Worm (Caenorhabditis elegans) whole organism, late embryonic: Measurements from ENCODE around the gene dct-17.

ENCODE experiments used
- C08G9.2 ChIP-seq: sonication (generic microtip); optimal IDR thresholded peaks from 2 replicates; lab custom pipeline; 2016; ENCODE audit warnings: mild to moderate bottlenecking, missing genetic modification characterization, moderate library complexity, missing compliant biosample characterization
- C38D4.7 ChIP-seq: fragments of 200-800 bp; sonication (Bioruptor generic); optimal IDR thresholded peaks from 2 replicates; lab custom pipeline; 2018; ENCODE audit warnings: mild to moderate bottlenecking, missing genetic modification characterization, moderate library complexity, missing compliant biosample characterization
- K02D7.2 ChIP-seq: sonication (generic microtip); optimal IDR thresholded peaks from 2 replicates; lab custom pipeline; 2017; ENCODE audit warnings: mild to moderate bottlenecking, missing genetic modification characterization, missing compliant biosample characterization
- K09A11.1 ChIP-seq: sonication (generic microtip); optimal IDR thresholded peaks from 2 replicates; lab custom pipeline; 2017; ENCODE audit warnings: antibody characterized with exemption, mild to moderate bottlenecking, missing genetic modification characterization, missing compliant biosample characterization; ENCODE audit not compliant: insufficient read depth
- ahr-1 ChIP-seq: sonication (generic microtip); optimal IDR thresholded peaks from 2 replicates; lab custom pipeline; 2016; ENCODE audit warnings: missing genetic modification characterization, missing compliant biosample characterization
- ceh-14 ChIP-seq: sonication (generic microtip); optimal IDR thresholded peaks from 2 replicates; lab custom pipeline; 2016; ENCODE audit warnings: missing genotype, missing genetic modification characterization, missing compliant biosample characterization
- ceh-19 ChIP-seq: fragments of 200-800 bp; sonication (Bioruptor generic); optimal IDR thresholded peaks from 2 replicates; lab custom pipeline; 2018; ENCODE audit warnings: mild to moderate bottlenecking, missing genetic modification characterization, missing compliant biosample characterization
- ceh-22 ChIP-seq: sonication (generic microtip); optimal IDR thresholded peaks from 2 replicates; lab custom pipeline; 2017; ENCODE audit warnings: missing biosample characterization, missing genetic modification characterization
- ceh-24 ChIP-seq: sonication (generic microtip); optimal IDR thresholded peaks from 2 replicates; lab custom pipeline; 2016; ENCODE audit warnings: mild to moderate bottlenecking, missing genetic modification characterization, missing compliant biosample characterization
- ceh-31 ChIP-seq: sonication (generic microtip); optimal IDR thresholded peaks from 2 replicates; lab custom pipeline; 2016; ENCODE audit warnings: missing genetic modification characterization, missing compliant biosample characterization
- ceh-34 ChIP-seq: sonication (generic microtip); optimal IDR thresholded peaks from 2 replicates; lab custom pipeline; 2016; ENCODE audit warnings: mild to moderate bottlenecking, missing genetic modification characterization, missing compliant biosample characterization
- ceh-48 ChIP-seq: sonication (generic microtip); optimal IDR thresholded peaks from 2 replicates; lab custom pipeline; 2016; ENCODE audit warnings: missing genetic modification characterization, inconsistent platforms, missing compliant biosample characterization
- ceh-6 ChIP-seq: fragments of 200-800 bp; sonication (Bioruptor generic); optimal IDR thresholded peaks from 2 replicates; lab custom pipeline; 2018; ENCODE audit warnings: mild to moderate bottlenecking, missing genetic modification characterization, missing compliant biosample characterization
- dmd-4 ChIP-seq: sonication (generic microtip); optimal IDR thresholded peaks from 2 replicates; lab custom pipeline; 2016; ENCODE audit warnings: borderline replicate concordance, missing genetic modification characterization, missing compliant biosample characterization
- elt-2 ChIP-seq: sonication (generic microtip); optimal IDR thresholded peaks from 2 replicates; lab custom pipeline; 2016; ENCODE audit warnings: missing genetic modification reagents, missing genetic modification characterization, missing compliant biosample characterization
- elt-4 ChIP-seq: sonication (generic microtip); optimal IDR thresholded peaks from 2 replicates; lab custom pipeline; 2016; ENCODE audit warnings: missing genetic modification characterization, missing compliant biosample characterization
- eyg-1 ChIP-seq: sonication (generic microtip); optimal IDR thresholded peaks from 2 replicates; lab custom pipeline; 2016; ENCODE audit warnings: missing genotype, missing genetic modification characterization, missing compliant biosample characterization
- fax-1 ChIP-seq: sonication (generic microtip); optimal IDR thresholded peaks from 2 replicates; lab custom pipeline; 2016; ENCODE audit warnings: missing genotype, missing genetic modification characterization, missing compliant biosample characterization
- fkh-6 ChIP-seq: sonication (generic microtip); optimal IDR thresholded peaks from 2 replicates; lab custom pipeline; 2016; ENCODE audit warnings: missing genetic modification characterization, missing compliant biosample characterization
- hlh-13 ChIP-seq: fragments of 200-800 bp; sonication (Bioruptor generic); optimal IDR thresholded peaks from 2 replicates; lab custom pipeline; 2018; ENCODE audit warnings: mild to moderate bottlenecking, missing genetic modification characterization, missing compliant biosample characterization
- hlh-30 ChIP-seq: sonication (generic microtip); optimal IDR thresholded peaks from 2 replicates; lab custom pipeline; 2017; ENCODE audit warnings: antibody characterized with exemption, missing genetic modification characterization, missing compliant biosample characterization; ENCODE audit not compliant: insufficient read depth
- hlh-6 ChIP-seq: sonication (generic microtip); optimal IDR thresholded peaks from 2 replicates; lab custom pipeline; 2016; ENCODE audit warnings: missing genotype, missing genetic modification characterization, missing compliant biosample characterization
- lim-6 ChIP-seq: sonication (generic microtip); optimal IDR thresholded peaks from 2 replicates; lab custom pipeline; 2016; ENCODE audit warnings: missing genetic modification characterization, missing compliant biosample characterization
- madf-2 ChIP-seq: sonication (generic microtip); optimal IDR thresholded peaks from 2 replicates; lab custom pipeline; 2017; ENCODE audit warnings: missing genetic modification characterization, missing compliant biosample characterization
- mec-3 ChIP-seq: sonication (generic microtip); optimal IDR thresholded peaks from 2 replicates; lab custom pipeline; 2016; ENCODE audit warnings: borderline replicate concordance, missing genetic modification characterization, missing compliant biosample characterization
- nfya-1 ChIP-seq: sonication (generic microtip); optimal IDR thresholded peaks from 2 replicates; lab custom pipeline; 2017; ENCODE audit warnings: missing genetic modification characterization, mild to moderate bottlenecking, missing compliant biosample characterization, antibody characterized with exemption, moderate library complexity
- nhr-11 ChIP-seq: fragments of 150-350 bp; optimal IDR thresholded peaks from 2 replicates; lab custom pipeline; 2014; ENCODE audit warnings: missing biosample characterization, missing genetic modification characterization
- nhr-232 ChIP-seq: sonication (generic microtip); optimal IDR thresholded peaks from 2 replicates; lab custom pipeline; 2016; ENCODE audit warnings: missing genetic modification characterization, missing compliant biosample characterization
- npax-4 ChIP-seq: sonication (generic microtip); optimal IDR thresholded peaks from 2 replicates; lab custom pipeline; 2016; ENCODE audit warnings: missing genetic modification characterization, missing compliant biosample characterization
- pha-2 ChIP-seq: sonication (generic microtip); optimal IDR thresholded peaks from 2 replicates; lab custom pipeline; 2017; ENCODE audit warnings: mild to moderate bottlenecking, missing genetic modification characterization, missing compliant biosample characterization
- pros-1 ChIP-seq: fragments of 150-350 bp; optimal IDR thresholded peaks from 2 replicates; lab custom pipeline; 2014; ENCODE audit warnings: missing biosample characterization, missing genetic modification reagents, missing genetic modification characterization
- sox-2 ChIP-seq: fragments of 200-800 bp; sonication (Bioruptor generic); IDR thresholded peaks from 2 replicates; pipeline ENCODE4 v1.3.6; 2022; ENCODE audit warnings: missing genetic modification reagents, missing genetic modification characterization, missing compliant biosample characterization
- unc-42 ChIP-seq: sonication (generic microtip); optimal IDR thresholded peaks from 2 replicates; lab custom pipeline; 2016; ENCODE audit warnings: missing genotype, missing genetic modification characterization, missing compliant biosample characterization
- unc-55 ChIP-seq: sonication (generic microtip); optimal IDR thresholded peaks from 2 replicates; lab custom pipeline; 2017; ENCODE audit warnings: missing biosample characterization, missing genetic modification reagents, missing genetic modification characterization
- zip-5 ChIP-seq: sonication (generic microtip); optimal IDR thresholded peaks from 2 replicates; lab custom pipeline; 2016; ENCODE audit warnings: missing genetic modification characterization, missing compliant biosample characterization
- ztf-16 ChIP-seq: sonication (generic microtip); optimal IDR thresholded peaks from 2 replicates; lab custom pipeline; 2017; ENCODE audit warnings: missing genetic modification characterization, missing compliant biosample characterization

dct-17 gene

ce11 chrV:13757349-13757748, 26.8 kb upstream of the dct-17 start:
- TF ChIP-seq ztf-16 (tag; lab: Kevin White, UChicago): no peak
- peak; percentile 11 for TF ChIP-seq unc-42 (tag; lab: Kevin White, UChicago)
- TF ChIP-seq hlh-13 (GFP tag; lab: Kevin White, UChicago): no peak
- TF ChIP-seq K09A11.1 (tag; lab: Kevin White, UChicago): no peak
- TF ChIP-seq fax-1: no peak
- TF ChIP-seq ceh-6 (GFP tag; lab: Kevin White, UChicago): no peak
- TF ChIP-seq unc-55 (GFP tag; lab: Kevin White, UChicago): peak; percentile 9
- no peak for TF ChIP-seq madf-2 (tag; lab: Kevin White, UChicago)
- no peak for TF ChIP-seq eyg-1
- TF ChIP-seq fkh-6: no peak
- TF ChIP-seq ceh-24 (tag; lab: Kevin White, UChicago): no peak
- TF ChIP-seq ceh-48: peak; percentile 22
- TF ChIP-seq zip-5 (tag; lab: Kevin White, UChicago): no peak
- no peak for TF ChIP-seq K02D7.2 (tag; lab: Kevin White, UChicago)
- TF ChIP-seq ahr-1 (tag; lab: Kevin White, UChicago): no peak
- no peak for TF ChIP-seq ceh-19 (GFP tag; lab: Kevin White, UChicago)
- TF ChIP-seq dmd-4: no peak
- no peak for TF ChIP-seq nhr-232 (tag; lab: Kevin White, UChicago)
- no peak for TF ChIP-seq ceh-31 (tag; lab: Kevin White, UChicago)

DNA sequence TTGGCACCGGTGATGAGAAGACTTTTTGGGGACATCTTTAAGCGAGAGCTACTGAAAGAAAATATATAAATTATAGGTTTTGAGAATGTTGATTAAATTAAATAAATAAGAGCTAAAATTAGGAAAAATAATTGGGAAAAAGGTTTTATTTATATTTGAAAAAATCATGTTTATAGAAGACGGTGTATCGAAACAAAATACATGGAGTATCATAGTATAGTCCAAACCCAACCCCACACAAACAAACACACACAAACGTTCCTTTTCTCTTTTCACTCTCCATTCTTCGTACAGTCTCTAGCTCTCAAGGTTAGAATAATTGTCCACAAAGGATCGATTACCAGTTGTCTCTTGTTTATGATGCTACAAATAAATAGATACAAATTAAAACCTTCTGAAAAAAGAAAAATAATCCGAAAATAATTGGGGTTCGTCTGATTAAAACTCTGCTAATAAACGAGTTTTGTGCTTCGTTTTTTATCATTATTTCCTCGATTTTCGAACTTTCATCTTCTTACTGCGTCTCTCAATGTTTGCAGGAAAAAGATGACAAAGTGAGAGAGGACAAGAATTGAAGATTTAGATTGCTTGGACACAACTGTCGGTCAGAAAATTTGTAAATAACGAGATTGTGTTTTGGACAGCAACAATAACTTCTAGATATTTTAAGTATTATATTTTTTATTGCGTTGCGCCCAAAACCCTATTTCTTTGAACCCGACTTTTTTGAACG, 25.9 kb upstream of the dct-17 start, which contains the start of gene F20G2.2:
F20G2.2 (minus strand) TSS at position 51 of the 733 bp plus-strand sequence.
- TF ChIP-seq nhr-11 (tag; lab: Kevin White, UChicago) (no peak), zip-5 (tag; lab: Kevin White, UChicago) (no peak), ceh-24 (tag; lab: Kevin White, UChicago) (no peak), lim-6 (tag; lab: Kevin White, UChicago) (no peak), npax-4 (tag; lab: Kevin White, UChicago) (no peak), madf-2 (tag; lab: Kevin White, UChicago) (no peak), fkh-6 (no peak), ztf-16 (tag; lab: Kevin White, UChicago) (no peak), dmd-4 (no peak), pros-1 (tag; lab: Kevin White, UChicago) (no peak), pha-2 (tag; lab: Kevin White, UChicago) (no peak), ceh-14 (tag; lab: Kevin White, UChicago) (no peak), sox-2 (GFP tag; lab: Robert Waterston, UW) (no peak), elt-2 (tag; lab: Kevin White, UChicago) (no peak), ceh-34 (tag; lab: Kevin White, UChicago) (no peak), hlh-13 (GFP tag; lab: Kevin White, UChicago) (no peak), hlh-6 (tag; lab: Kevin White, UChicago) (no peak), elt-4 (tag; lab: Kevin White, UChicago) (no peak), K09A11.1 (tag; lab: Kevin White, UChicago) (no peak)

DNA sequence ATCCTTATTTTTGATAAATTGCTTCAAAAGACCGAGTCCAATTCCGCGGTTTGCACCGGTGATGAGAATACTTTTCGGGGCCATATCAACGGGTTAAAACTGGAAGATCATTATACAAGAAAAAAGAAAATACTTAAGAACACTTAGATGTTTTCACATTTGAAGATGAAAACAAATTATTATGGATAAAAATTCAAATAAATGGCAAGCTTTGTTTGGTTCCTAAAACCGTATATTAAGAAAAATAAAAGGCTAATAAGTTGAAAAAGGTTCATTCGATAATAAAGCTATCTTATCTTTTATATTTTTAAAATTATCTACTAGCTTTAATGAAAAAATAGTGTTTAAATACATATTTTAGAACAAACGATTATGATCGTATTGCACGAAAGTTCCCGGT, 22.9 kb upstream of the dct-17 start, which contains the start of gene F20G2.1:
F20G2.1 (minus strand) TSS at position 101 of the 400 bp plus-strand sequence.
- TF ChIP-seq C38D4.7 (GFP tag; lab: Kevin White, UChicago) (no peak), hlh-13 (GFP tag; lab: Kevin White, UChicago) (no peak)

- TF ChIP-seq ceh-22 (tag; lab: Kevin White, UChicago) (no peak), nfya-1 (no peak), nhr-232 (tag; lab: Kevin White, UChicago) (no peak), C08G9.2 (tag; lab: Kevin White, UChicago) (no peak), mec-3 (no peak), hlh-30 (tag; lab: Kevin White, UChicago) (no peak), nhr-11 (tag; lab: Kevin White, UChicago) (no peak)
Observed at ce11 chrV:13751811-13752210, 21.2 kb upstream of the dct-17 start, which contains the start of gene cld-9. cld-9 (minus strand) TSS chrV:13751891.
